Fruit fly (Drosophila melanogaster): Measurements from ENCODE around the gene Sap47.
A peak's percentile ranks its signal among the peaks of the same experiment; 100 is the strongest.

The Sap47 gene

DNA sequence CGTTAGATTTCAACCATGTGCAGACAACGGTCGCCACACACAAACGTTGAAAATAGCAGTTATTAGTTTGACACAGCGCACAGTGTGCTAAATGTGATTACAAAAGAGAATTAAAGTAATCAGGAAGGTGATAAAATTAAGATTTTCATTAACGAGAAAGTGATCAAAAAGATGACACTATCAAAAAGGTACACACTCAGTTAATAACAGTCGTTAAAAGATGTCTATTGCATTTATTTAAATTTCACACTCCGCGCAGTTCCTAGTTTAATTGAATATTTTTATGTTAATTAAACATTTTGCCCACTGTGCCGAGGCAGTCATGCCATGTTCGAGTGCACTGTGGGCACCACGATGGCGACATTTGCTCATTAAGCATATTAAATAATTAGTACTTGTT is 7.7 kb upstream of the Sap47 start (continued):
- TF ChIP-seq dmrt99B (tag; optimal IDR thresholded peaks at IDR 0.05) (peak; percentile 61), Bdp1 (GFP tag; optimal IDR thresholded peaks at IDR 0.05) (no peak), CG8290 (GFP tag; optimal IDR thresholded peaks at IDR 0.05) (no peak), CG8290 (tag; optimal IDR thresholded peaks at IDR 0.05) (no peak), CG3407 (GFP tag; optimal IDR thresholded peaks at IDR 0.05) (no peak), CG17361 (GFP tag; IDR thresholded peaks at IDR 0.05) (peak; percentile 41; the same call in 1 of the 3 replicates), Mad (GFP tag; optimal IDR thresholded peaks at IDR 0.05) (no peak), CG32772 (GFP tag; IDR thresholded peaks at IDR 0.05) (no peak), Spps (tag; optimal IDR thresholded peaks at IDR 0.05) (no peak), so (GFP tag; IDR thresholded peaks at IDR 0.05) (no peak), btn (GFP tag; optimal IDR thresholded peaks at IDR 0.05) (no peak), phol (tag; optimal IDR thresholded peaks at IDR 0.05) (peak; percentile 41), nerfin-1 (tag; optimal IDR thresholded peaks at IDR 0.05) (no peak), cg (GFP tag; optimal IDR thresholded peaks at IDR 0.05) (no peak), sens (GFP tag) (peak; percentile 89), Opbp (GFP tag; IDR thresholded peaks at IDR 0.05; ENCODE audit: partially characterized antibody) (no peak), Usf (GFP tag; optimal IDR thresholded peaks at IDR 0.05) (no peak), Atf6 (GFP tag; IDR thresholded peaks at IDR 0.05) (no peak), D (optimal IDR thresholded peaks at IDR 0.05) (no peak), D (GFP tag; optimal IDR thresholded peaks at IDR 0.05) (no peak), CG31388 (GFP tag; optimal IDR thresholded peaks at IDR 0.05) (no peak), CG12744 (GFP tag; optimal IDR thresholded peaks at IDR 0.05) (no peak), CG2202 (tag; optimal IDR thresholded peaks at IDR 0.05) (no peak), CrebB (tag; optimal IDR thresholded peaks at IDR 0.05) (no peak), tx (GFP tag; optimal IDR thresholded peaks at IDR 0.05) (no peak), CG34422 (GFP tag; IDR thresholded peaks at IDR 0.05) (no peak), CG12299 (tag; optimal IDR thresholded peaks at IDR 0.05) (no peak), CG4730 (GFP tag; IDR thresholded peaks at IDR 0.05) (no peak), CG16815 (GFP tag; optimal IDR thresholded peaks at IDR 0.05) (no peak), CG33213 (GFP tag; optimal IDR thresholded peaks at IDR 0.05) (no peak), NfI (GFP tag; optimal IDR thresholded peaks at IDR 0.05) (no peak), tap (tag; optimal IDR thresholded peaks at IDR 0.05) (peak; percentile 12), CG17385 (GFP tag; optimal IDR thresholded peaks at IDR 0.05) (peak; percentile 17), CG4707 (GFP tag; optimal IDR thresholded peaks at IDR 0.05) (peak; percentile 29), CG6654 (GFP tag; optimal IDR thresholded peaks at IDR 0.05) (no peak), CG17829 (tag; optimal IDR thresholded peaks at IDR 0.05) (peak; percentile 12), NK7.1 (GFP tag; optimal IDR thresholded peaks at IDR 0.05) (no peak), chm (GFP tag; IDR thresholded peaks at IDR 0.05) (no peak), NC2α (GFP tag; optimal IDR thresholded peaks at IDR 0.05) (no peak), CG3838 (GFP tag; optimal IDR thresholded peaks at IDR 0.05) (no peak), danr (GFP tag; IDR thresholded peaks at IDR 0.05) (no peak), CG10147 (GFP tag; optimal IDR thresholded peaks at IDR 0.05) (no peak), D19A (tag; optimal IDR thresholded peaks at IDR 0.05) (no peak), CG30431 (GFP tag; optimal IDR thresholded peaks at IDR 0.05) (no peak), pnt (GFP tag; optimal IDR thresholded peaks at IDR 0.05) (no peak), Nf-YB (GFP tag; optimal IDR thresholded peaks at IDR 0.05) (no peak), Nf-YA (GFP tag; IDR thresholded peaks at IDR 0.05) (no peak), vvl (GFP tag; IDR thresholded peaks at IDR 0.05) (peak; percentile 70), CG7556 (GFP tag; optimal IDR thresholded peaks at IDR 0.05) (peak; percentile 27), CG14710 (tag; optimal IDR thresholded peaks at IDR 0.05) (no peak), CG4404 (GFP tag; IDR thresholded peaks at IDR 0.05) (no peak), lab (GFP tag; optimal IDR thresholded peaks at IDR 0.05) (peak; percentile 34), CG18476 (GFP tag; optimal IDR thresholded peaks at IDR 0.05) (no peak)

Data from whole organism, embryonic.